Worm (Caenorhabditis elegans): ENCODE measurements around the gene mrps-18A.

DNA sequence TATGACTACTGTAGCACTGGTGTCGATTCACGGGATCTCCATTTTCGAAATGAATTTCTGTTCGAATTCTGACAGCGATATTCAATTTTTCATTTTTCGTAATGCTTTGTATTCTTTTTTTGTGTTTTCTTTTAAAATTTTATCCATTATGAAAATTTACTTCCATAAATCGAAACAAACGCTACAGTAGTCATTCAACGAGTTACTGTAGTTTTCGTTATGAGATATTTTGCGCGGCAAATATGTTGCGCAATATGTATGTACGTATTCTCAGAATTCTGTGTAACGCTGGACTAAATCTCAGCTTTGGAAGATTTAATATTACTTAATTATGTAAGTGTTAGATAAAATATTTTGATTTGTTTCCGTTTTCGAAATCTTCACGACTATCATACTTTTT is 37.5 kb upstream of the mrps-18A start:
- TF ChIP-seq lin-13 (GFP tag; optimal IDR thresholded peaks at IDR 0.05) (no peak), elt-3 (tag; optimal IDR thresholded peaks at IDR 0.05) (no peak), hpl-2 (GFP tag; optimal IDR thresholded peaks at IDR 0.05) (no peak), alr-1 (tag; optimal IDR thresholded peaks at IDR 0.05; ENCODE audit: borderline replicate concordance) (no peak), unc-86 (tag; optimal IDR thresholded peaks at IDR 0.05) (no peak), C34B4.2 (tag; optimal IDR thresholded peaks at IDR 0.05) (no peak)

All from whole organism, L1 larva.